Fruit fly (Drosophila melanogaster) Kc167 (cell line): ENCODE data around the gene ab.

Experiments used
- Myc ChIP-seq: fragments of >200 bp; optimal IDR thresholded peaks from 2 replicates; lab custom pipeline; 2017; ENCODE audit warnings: missing external identifiers
- Sin3A ChIP-seq: fragments of >200 bp; optimal IDR thresholded peaks from 2 replicates; lab custom pipeline; 2018; ENCODE audit warnings: missing external identifiers
- h ChIP-seq: fragments of >200 bp; optimal IDR thresholded peaks from 3 replicates; lab custom pipeline; 2018; ENCODE audit warnings: missing external identifiers
- insv ChIP-seq: fragments of >200 bp; optimal IDR thresholded peaks from 3 replicates; lab custom pipeline; 2018; ENCODE audit warnings: missing external identifiers
- psq ChIP-seq: fragments of >200 bp; optimal IDR thresholded peaks from 2 replicates; lab custom pipeline; 2017; ENCODE audit warnings: missing external identifiers
- ttk ChIP-seq: sonication (Bioruptor generic); optimal IDR thresholded peaks from 2 replicates; lab custom pipeline; 2017; ENCODE audit warnings: missing external identifiers

Gene ab

DNA sequence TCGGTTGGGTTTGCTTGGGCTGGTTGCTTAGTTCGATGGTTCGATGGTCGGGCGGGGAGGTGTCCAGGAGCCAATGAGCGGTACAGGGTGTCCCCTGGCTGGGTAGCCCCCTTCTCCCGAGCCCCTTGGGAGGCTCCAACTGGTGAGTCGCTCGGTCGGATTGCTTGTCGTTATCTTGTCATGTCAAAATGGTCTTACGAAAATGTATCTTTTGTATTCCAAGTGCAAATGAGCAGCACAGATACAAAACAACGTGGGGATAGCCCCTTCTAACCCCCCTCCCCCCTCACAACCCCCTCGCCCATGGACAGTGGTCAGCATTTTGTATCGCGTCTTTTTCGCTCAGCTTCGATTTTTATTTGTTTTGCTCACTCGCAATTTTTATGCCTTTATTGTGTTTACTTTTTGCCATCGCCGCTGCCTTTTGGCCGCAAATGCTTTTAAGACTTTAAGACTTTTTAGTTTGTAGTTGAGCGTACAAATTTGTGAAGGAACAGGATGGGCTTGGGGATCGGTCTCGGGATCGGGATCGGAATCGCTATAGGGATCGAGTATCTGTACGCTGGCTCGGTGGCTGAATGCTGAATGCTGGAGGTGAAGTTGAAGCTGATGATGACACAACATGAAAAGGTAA is 27.8 kb upstream of the ab start:
- TF ChIP-seq insv (lab: Kevin White, UChicago) (no peak), h (lab: Kevin White, UChicago) (no peak)

DNA sequence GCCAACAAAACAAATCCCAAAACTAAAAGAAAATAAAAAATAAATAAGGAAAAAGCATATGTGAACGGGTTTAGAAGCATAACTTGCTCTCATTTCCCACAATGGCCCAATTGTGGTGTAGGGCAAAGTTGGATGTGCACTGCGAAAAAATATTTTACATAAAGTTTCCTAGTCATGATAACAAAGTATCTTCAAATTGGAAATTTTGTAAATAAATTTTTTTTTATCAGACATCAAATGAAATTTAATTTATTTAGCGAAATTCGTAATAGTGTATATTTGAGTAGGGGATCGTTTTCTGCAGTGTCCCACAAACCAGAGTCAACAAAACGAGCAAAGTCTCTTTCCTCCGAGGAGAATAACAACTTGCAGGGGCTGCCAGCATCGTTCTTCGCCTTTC is 26.3 kb upstream of the ab start:
- TF ChIP-seq Sin3A (lab: Kevin White, UChicago) (no peak), Myc (no peak), psq (no peak), h (lab: Kevin White, UChicago) (no peak), insv (lab: Kevin White, UChicago) (no peak), ttk (lab: Kevin White, UChicago) (no peak)

DNA sequence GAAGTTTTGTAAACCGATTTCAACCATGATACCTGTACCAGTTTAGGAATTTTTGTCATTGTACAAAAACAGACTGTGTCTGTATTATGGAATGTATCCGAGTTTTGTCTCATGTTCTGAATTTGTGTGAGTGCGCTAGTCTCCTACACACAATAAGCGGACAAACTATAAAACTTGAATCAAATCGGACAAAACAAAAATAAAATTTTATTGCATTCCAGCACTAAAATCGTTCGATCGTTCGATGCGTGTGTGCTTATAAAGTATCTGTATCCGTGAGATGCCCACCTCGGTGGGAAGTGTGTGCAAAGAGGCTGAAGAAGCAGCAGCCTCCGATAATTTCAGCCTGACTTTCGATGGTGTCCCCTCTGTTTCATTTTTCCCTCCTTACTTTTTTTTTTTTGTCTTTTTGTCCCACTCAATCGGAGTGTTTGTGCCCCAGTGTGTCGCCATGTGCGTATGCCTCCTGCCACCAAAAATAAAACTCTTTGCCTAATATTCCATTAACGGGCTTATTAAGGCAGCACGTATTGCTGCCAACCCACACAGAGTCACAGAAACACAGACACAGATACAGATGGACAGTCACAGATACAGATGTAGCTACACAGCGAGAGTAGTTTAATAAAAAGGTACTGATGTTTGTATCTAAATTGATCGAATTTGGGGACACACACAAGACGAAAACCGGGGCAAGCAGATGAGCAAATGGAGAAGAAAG is 21.9 kb upstream of the ab start:
- no peak for TF ChIP-seq insv (lab: Kevin White, UChicago)
- TF ChIP-seq psq, result no peak
- no peak for TF ChIP-seq Sin3A (lab: Kevin White, UChicago)
- TF ChIP-seq ttk (lab: Kevin White, UChicago), result no peak
- no peak for TF ChIP-seq Myc
- no peak for TF ChIP-seq h (lab: Kevin White, UChicago)

DNA sequence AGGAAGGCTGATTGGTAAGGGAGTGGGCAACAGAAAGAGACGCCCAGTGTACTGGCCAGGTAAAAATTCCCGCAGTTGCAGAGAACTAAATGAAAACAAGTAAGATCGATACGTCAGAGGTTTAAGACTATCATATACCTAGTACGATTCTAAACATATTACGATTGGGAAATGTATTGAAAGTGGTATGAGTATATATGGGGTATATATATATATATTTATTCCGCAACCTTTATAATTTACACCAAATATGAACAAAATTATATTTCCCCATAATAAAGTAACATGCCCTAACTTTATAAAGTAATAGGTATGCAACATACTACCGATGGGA is 21.4 kb upstream of the ab start:
- TF ChIP-seq ttk (lab: Kevin White, UChicago) (no peak), Myc (no peak), psq (no peak), Sin3A (lab: Kevin White, UChicago) (no peak), h (lab: Kevin White, UChicago) (no peak), insv (lab: Kevin White, UChicago) (no peak)

DNA sequence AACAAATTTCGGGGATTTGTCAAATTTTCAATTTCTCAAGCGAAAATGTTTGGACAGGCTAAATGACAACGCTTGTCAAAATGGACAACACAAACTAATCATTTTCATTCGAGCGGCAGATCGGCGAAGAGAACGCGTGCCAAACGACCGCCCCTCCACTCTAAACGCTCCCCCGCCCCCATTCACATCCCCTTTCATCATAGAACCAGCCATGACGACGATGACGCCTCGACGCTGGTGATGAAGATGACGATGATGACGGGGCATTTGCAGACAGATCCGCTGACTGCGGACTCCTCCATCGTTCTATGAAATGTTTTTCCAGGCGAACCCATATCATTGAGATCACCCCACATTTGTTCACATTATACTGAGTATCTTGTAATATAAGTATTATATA is 20.3 kb upstream of the ab start:
- TF ChIP-seq psq (no peak), Sin3A (lab: Kevin White, UChicago) (no peak), insv (lab: Kevin White, UChicago) (no peak), h (lab: Kevin White, UChicago) (no peak), ttk (lab: Kevin White, UChicago) (no peak), Myc (no peak)

DNA sequence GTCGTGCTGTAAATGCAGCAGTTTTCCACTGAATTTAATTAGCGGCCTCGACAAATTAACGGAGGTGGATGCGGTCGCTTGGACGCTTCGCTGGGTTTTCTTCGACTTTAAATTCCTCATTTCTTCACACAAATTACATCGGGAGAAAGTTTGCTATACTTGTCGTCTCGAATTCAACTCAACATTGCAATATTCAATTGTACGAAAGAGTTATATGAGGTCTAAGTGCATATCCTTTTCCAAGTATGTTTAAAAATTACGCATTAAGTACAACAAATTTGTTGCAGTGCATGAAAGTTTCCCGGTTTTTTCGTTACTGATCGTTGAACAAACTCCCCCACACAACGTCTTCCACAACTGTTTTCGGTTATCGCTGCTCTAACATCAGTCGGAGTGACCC is 17.8 kb upstream of the ab start:
- no peak for TF ChIP-seq insv (lab: Kevin White, UChicago)
- TF ChIP-seq Myc, result no peak
- no peak for TF ChIP-seq h (lab: Kevin White, UChicago)
- no peak for TF ChIP-seq psq
- no peak for TF ChIP-seq ttk (lab: Kevin White, UChicago)
- no peak for TF ChIP-seq Sin3A (lab: Kevin White, UChicago)

DNA sequence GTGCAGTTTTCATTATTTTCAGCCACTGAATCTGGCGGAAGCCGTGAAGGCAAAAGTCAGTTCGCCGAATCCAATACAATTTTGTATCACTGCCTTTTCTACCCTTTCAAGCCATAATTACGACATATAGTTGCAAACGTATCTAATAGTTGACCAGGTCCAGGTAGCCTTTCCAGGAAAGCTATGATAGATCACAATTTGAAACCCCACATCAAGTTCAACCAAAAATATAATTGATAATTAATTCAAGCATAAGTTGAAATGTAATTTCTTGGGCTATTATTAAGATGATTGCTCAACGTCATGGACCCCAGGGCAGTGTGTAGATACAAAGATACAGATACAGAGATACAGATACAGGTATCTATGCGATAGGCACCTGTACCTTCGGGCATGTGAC is 14.3 kb upstream of the ab start:
- TF ChIP-seq psq (no peak), Sin3A (lab: Kevin White, UChicago) (no peak), insv (lab: Kevin White, UChicago) (no peak), h (lab: Kevin White, UChicago) (no peak), Myc (no peak), ttk (lab: Kevin White, UChicago) (no peak)

DNA sequence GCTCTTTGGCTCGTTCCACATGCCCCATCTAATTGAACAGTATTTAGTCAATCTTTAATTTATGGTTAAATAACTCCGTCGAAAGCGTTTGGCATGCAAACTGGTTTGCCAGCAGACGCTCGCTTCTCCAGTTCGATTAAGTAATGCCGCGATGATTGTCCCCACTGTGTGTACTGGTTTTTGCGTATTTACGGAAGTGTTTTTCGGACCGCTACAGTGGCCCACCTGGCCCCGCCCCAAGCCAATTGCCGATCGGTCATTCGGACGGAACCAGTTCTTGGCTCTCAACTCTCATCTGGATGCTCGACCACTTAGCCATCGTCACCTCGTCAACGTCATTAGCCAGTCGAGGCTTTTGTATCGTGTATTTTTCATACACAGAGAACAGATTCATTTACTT is 13.7 kb upstream of the ab start:
- TF ChIP-seq insv (lab: Kevin White, UChicago) (no peak), h (lab: Kevin White, UChicago) (no peak), Myc (no peak), ttk (lab: Kevin White, UChicago) (no peak), psq (no peak), Sin3A (lab: Kevin White, UChicago) (no peak)

DNA sequence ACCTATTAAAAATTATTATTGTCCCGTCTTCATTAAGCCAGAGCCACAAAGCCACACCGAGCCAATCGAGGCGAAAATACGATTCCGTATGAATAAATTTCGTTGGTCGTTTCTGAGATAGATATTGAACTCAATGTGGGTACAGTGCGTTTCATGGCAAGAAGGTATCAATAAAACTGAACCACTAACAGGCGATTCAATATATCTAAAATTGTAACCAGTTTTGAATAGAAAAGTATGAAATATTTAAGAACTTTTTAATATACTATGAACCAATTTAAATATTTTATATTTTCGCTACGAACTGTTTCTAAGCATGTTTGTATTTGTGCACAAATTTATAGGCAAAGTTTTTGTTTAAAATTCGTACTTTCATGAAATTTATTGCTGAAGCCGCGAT is 11.4 kb upstream of the ab start:
- TF ChIP-seq h (lab: Kevin White, UChicago), result no peak
- no peak for TF ChIP-seq ttk (lab: Kevin White, UChicago)
- no peak for TF ChIP-seq Myc
- no peak for TF ChIP-seq insv (lab: Kevin White, UChicago)
- TF ChIP-seq psq, result no peak
- no peak for TF ChIP-seq Sin3A (lab: Kevin White, UChicago)

DNA sequence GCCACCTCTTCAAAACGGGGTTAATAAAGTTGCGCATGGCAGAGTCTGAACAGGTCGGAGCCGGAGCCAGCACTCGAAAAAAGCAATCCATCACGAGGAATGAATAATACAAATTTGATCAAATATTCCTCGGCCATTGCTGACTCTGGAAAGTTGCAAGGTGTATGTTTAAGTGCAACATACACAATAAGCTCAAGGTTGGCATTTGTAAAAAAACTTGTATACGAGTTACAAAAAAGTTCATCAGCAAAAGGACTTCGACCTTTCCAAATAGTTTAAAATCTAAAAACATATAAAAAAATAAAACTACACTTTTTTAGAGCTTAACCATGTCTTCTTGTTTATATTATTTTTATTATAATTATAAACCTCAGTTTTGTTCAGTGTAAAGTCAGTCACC is 9.7 kb upstream of the ab start:
- TF ChIP-seq Myc, result no peak
- TF ChIP-seq Sin3A (lab: Kevin White, UChicago), result no peak
- TF ChIP-seq h (lab: Kevin White, UChicago), result no peak
- TF ChIP-seq psq, result no peak
- TF ChIP-seq ttk (lab: Kevin White, UChicago), result no peak

DNA sequence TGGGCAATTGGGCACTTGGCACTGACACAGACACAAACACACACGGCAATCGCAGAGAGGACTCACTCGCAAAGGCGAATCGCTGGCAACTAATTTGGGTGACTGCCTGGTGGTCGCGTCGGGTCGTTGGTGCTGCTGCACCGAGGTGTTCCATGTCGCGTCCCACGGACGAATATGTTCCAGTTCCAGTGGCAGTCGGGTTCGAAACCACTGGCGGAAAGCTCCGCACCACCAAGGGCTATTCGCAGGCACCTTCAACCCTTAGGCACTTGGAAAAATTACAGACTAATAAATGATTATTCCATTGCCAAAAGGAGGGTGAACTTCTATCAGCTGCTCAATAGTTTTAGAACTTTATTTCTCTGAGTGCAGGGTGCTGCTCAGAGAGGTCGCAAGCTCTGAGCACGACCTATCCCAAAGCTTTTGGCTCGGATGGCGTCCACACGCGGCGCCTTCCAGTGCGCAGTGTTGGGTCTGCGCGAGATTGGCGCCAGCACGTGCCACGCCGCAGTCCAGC is 6.9 kb upstream of the ab start, which contains the start of gene Ca-beta:
Ca-beta (minus strand) TSS at position 51 of the 517 bp plus-strand sequence.
- TF ChIP-seq h (lab: Kevin White, UChicago) (no peak), psq (no peak), insv (lab: Kevin White, UChicago) (no peak), Myc (no peak), Sin3A (lab: Kevin White, UChicago) (no peak), ttk (lab: Kevin White, UChicago) (no peak)

DNA sequence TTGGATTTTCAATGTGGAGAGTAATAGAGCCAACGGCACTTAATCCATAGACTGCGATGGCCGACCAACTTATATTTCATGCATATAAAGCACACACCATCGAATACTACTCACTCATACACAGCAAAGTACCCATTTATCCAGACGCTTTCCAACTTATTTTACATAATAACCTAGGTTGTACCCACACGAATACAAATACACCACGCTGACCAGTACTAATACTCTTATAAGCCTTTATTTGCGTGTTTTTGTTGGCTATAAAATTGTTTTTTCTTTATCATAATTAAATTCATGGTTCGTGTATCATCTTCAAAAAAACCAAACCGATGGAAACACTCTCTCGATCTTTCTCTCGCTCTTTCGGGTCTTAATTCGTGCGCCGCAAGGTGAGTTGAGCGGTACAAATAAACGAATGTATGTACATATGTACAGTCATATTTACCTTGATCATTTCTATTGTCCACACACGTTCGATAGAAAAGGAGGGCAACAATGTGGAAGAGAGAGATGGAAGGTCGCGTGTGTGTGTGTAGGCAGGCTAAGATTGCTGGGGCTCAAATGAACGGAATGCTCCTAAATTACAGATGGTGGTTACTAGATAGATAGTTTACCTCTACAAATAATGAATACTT is 3.8 kb upstream of the ab start:
- TF ChIP-seq h (lab: Kevin White, UChicago) (no peak), insv (lab: Kevin White, UChicago) (no peak), Myc (no peak), ttk (lab: Kevin White, UChicago) (no peak), Sin3A (lab: Kevin White, UChicago) (no peak), psq (no peak)
